Worm (Caenorhabditis elegans): ENCODE measurements around the gene F52D10.4.

The F52D10.4 gene

DNA sequence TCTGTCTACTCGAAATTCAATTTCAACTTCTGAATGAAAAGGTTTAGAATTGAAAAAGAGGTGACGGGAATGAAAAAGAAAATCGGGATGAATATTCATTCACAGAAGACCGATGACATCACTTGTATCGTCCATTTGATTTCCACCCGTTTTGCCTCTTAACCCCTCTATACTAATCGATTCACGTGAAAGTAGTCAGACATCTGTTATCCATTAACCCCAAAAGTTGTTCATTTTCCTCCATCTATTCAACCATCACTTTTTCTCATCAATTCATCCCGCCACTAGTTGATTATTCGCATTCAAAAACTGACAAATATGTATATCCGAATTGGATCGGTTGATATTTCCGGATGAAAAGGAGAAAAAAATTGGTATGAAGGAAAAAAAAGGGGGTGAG lies 24.7 kb upstream of the F52D10.4 start:
- TF ChIP-seq nhr-237 (tag; optimal IDR thresholded peaks at IDR 0.05) (no peak), lsy-2 (tag; optimal IDR thresholded peaks at IDR 0.05) (no peak), sdz-12 (GFP tag; optimal IDR thresholded peaks at IDR 0.05) (no peak), ZK337.2 (GFP tag; IDR thresholded peaks at IDR 0.05) (no peak), nhr-11 (tag; optimal IDR thresholded peaks at IDR 0.05) (no peak), lim-7 (GFP tag; IDR thresholded peaks at IDR 0.05) (no peak), spr-3 (GFP tag; optimal IDR thresholded peaks at IDR 0.05) (no peak), ceh-20 (GFP tag; IDR thresholded peaks at IDR 0.05) (no peak)

DNA sequence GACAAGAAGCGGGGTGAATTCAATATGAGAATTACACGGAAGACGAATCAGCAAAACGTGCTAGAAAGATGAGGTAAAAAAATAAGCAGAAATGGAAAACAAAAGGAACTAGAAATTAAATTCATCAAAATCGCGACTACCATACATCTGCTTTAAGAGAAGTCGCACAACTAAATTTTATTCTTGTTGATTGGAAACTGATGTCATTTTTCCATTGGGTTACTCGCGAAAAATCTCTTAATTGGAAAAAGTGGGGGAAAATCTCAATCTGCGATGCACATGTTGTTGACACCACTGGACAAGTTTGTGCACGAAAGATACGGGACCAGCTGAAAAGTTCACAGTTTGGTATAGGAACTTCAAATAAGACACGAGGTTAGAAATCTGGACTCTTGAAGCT lies 20.4 kb upstream of the F52D10.4 start:
- peak; percentile 5 for TF ChIP-seq aha-1 (tag)
- no peak for TF ChIP-seq ceh-62 (tag; optimal IDR thresholded peaks at IDR 0.05)

DNA sequence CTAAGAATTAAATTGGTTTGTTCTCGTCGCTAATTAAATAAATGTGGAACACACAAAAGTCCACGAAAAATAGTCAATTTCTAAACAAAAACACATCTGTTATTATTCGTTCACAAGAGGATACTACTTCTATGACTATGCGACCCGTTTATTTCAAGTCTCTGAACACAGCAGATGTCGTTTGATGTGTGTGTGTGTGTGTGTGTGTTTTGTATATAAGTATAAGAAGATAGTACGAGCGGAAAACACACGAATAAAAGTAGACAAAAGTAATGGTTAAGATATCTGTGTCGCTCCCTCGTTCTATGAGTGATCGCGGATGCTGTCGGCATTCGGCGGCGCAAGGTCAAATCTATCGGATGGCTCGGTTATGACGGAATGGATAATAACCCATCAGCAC lies 18.4 kb upstream of the F52D10.4 start:
- no peak for TF ChIP-seq cey-2 (tag; optimal IDR thresholded peaks at IDR 0.05; ENCODE audit: borderline replicate concordance, insufficient read depth)
- no peak for TF ChIP-seq egl-43 (GFP tag; IDR thresholded peaks at IDR 0.05)
- no peak for TF ChIP-seq spr-3 (GFP tag; optimal IDR thresholded peaks at IDR 0.05)
- TF ChIP-seq lir-3 (tag; optimal IDR thresholded peaks at IDR 0.05) = no peak
- no peak for TF ChIP-seq nhr-6 (tag; optimal IDR thresholded peaks at IDR 0.05)
- no peak for TF ChIP-seq aha-1 (tag)
- TF ChIP-seq mep-1 (tag; optimal IDR thresholded peaks at IDR 0.05) = no peak
- TF ChIP-seq Y75B8A.6 (GFP tag; IDR thresholded peaks at IDR 0.05) = no peak
- no peak for TF ChIP-seq T26A8.4 (GFP tag; IDR thresholded peaks at IDR 0.05)
- no peak for TF ChIP-seq ama-1 (optimal IDR thresholded peaks at IDR 0.05)
- no peak for TF ChIP-seq Y5F2A.4 (GFP tag; optimal IDR thresholded peaks at IDR 0.05)
- no peak for TF ChIP-seq nhr-237 (tag; optimal IDR thresholded peaks at IDR 0.05)
- no peak for TF ChIP-seq rbr-2 (tag; optimal IDR thresholded peaks at IDR 0.05)
- TF ChIP-seq zfp-2 (tag; optimal IDR thresholded peaks at IDR 0.05) = no peak
- no peak for TF ChIP-seq jun-1 (tag; optimal IDR thresholded peaks at IDR 0.05)
- TF ChIP-seq duxl-1 (tag; optimal IDR thresholded peaks at IDR 0.05; ENCODE audit: poor library complexity) = no peak

DNA sequence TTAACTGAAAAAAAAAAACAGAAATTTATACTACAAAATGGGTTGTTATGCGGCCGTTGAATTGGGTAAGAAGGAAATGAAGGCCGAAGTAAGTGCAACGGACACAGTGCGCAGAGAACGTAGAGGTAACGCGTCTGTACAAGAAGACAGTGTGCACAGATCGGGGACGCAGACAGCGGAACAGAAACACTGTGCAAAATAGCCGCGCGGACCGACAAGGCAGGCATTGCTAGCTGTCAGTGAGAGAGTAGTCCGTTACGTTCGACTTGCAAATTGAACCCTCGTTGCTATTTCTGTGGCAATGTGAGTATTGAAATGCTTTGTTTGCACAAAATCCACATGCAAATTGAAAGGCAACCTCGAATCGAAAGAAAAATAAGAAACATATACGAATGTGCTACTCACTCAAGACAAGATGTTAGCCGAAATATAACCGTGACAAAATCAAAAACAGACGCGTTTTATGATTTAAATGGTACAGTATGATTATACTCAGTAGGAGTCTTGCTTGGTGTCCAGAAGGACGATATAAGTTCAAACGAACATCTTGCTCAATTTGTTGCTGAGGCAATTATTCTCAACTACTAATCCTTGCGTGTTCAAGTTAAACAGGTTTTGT lies 16.7 kb upstream of the F52D10.4 start:
- TF ChIP-seq jun-1 (tag; optimal IDR thresholded peaks at IDR 0.05) = no peak
- TF ChIP-seq madf-9 (GFP tag; conservative IDR thresholded peaks at IDR 0.05) = no peak
- no peak for TF ChIP-seq mxl-2 (GFP tag; conservative IDR thresholded peaks at IDR 0.05)
- TF ChIP-seq unc-62 (GFP tag; optimal IDR thresholded peaks at IDR 0.05 in 1 of 2) = peak in 1 of 2 experiments; percentile 91
- TF ChIP-seq unc-62 (tag; optimal IDR thresholded peaks at IDR 0.05) = no peak
- 0 out of 2 replicates have a peak, but pooled peaks have one; percentile 19 for TF ChIP-seq hmg-1.1 (GFP tag; IDR thresholded peaks at IDR 0.05)
- no peak for TF ChIP-seq Y105C5A.15 (GFP tag; IDR thresholded peaks at IDR 0.05)
- TF ChIP-seq rbr-2 (tag; optimal IDR thresholded peaks at IDR 0.05) = no peak
- TF ChIP-seq lim-7 (GFP tag; IDR thresholded peaks at IDR 0.05) = no peak
- no peak for TF ChIP-seq daf-19 (GFP tag; conservative IDR thresholded peaks at IDR 0.05)
- no peak for TF ChIP-seq vab-7 (GFP tag; IDR thresholded peaks at IDR 0.05)

DNA sequence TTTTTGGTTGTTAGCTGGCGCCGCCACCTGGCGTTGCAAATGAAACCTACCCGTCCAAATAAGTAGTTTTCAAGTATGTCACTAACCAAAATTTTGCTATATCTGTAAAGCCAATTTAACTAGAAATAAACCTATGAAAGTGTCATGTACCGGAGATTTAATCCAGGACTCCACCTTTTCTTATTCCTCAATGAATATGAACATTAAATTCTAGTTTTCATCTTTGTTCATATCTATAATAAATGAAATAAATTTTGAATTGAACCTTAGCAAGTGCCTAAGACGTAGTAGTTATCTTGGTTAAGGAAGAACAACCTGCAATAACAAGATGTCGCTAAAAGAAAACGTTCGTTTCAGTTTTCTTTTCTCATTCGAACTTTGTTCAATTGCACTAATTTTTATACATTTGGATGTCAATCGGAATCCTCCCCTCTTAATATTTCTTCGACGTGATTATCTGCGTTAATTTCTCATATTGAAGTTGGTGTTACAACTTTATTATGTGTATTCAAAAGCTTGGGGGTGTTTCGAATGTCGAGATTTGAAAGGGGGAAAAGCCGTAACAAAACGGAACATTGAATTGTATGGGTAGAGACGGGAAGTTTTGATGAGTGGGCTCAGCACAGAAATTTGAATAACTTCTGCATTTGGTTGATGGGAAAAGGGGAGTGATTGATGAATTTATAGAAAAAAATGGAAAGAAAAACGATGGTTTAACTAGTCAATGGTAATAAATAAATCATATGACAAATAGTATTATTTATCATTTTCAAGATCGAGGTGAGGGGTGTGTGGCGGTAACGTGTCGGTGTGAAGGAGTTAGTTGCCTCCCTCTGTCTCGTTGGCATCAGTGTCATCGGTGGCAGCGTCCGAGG lies 13.8 kb upstream of the F52D10.4 start:
- TF ChIP-seq nhr-10 (tag; optimal IDR thresholded peaks at IDR 0.05) (peak; percentile 73), madf-5 (GFP tag; IDR thresholded peaks at IDR 0.05) (no peak), F37D6.2 (tag; optimal IDR thresholded peaks at IDR 0.05) (peak; percentile 55), spr-1 (tag; optimal IDR thresholded peaks at IDR 0.05) (peak; percentile 64), duxl-1 (tag; optimal IDR thresholded peaks at IDR 0.05; ENCODE audit: poor library complexity) (peak; percentile 65), hlh-11 (tag; optimal IDR thresholded peaks at IDR 0.05) (peak; percentile 57), tag-97 (GFP tag; IDR thresholded peaks at IDR 0.05) (0 out of 2 replicates have a peak, but pooled peaks have one; percentile 29), ZK337.2 (GFP tag; IDR thresholded peaks at IDR 0.05) (0 out of 2 replicates have a peak, but pooled peaks have one; percentile 1), ama-1 (optimal IDR thresholded peaks at IDR 0.05) (peak; percentile 94), pha-4 (GFP tag; IDR thresholded peaks at IDR 0.05) (peak; percentile 47), pha-4 (tag; optimal IDR thresholded peaks at IDR 0.05) (no peak), nhr-237 (tag; optimal IDR thresholded peaks at IDR 0.05) (peak; percentile 53), hif-1 (tag; optimal IDR thresholded peaks at IDR 0.05) (peak in 1 of 2 experiments; percentile 61), mep-1 (tag; optimal IDR thresholded peaks at IDR 0.05) (peak; percentile 94), hlh-30 (tag; optimal IDR thresholded peaks at IDR 0.05; ENCODE audit: insufficient read depth) (no peak), mxl-2 (GFP tag; conservative IDR thresholded peaks at IDR 0.05) (no peak), ces-1 (GFP tag; optimal IDR thresholded peaks at IDR 0.05) (peak; percentile 26)
